Worm (Caenorhabditis elegans): ENCODE data around the gene srw-91.
"Not testable (repeated sequence)": the region's sequence is repeated elsewhere in the genome, so short reads cannot be mapped to it uniquely, and the experiment has no call there.

DNA sequence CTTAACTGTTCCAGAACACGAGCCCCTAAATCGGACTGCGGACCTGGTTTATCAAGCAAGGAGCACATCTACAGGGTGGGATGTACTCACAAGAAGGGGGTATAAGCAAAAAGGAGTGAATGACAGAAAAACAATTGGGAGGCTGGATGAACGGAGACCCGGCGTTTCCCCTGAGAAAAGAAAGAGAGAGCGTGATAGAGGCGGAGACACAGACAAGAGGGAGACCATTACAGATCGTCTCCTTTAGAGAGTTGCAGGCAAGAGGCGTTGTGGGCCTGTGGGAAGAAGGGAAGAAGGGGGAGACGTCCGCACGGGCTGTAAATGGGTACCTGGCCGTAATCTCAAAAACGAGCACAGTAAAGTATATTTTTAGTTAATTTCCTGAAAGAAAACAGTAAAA is 13.2 kb upstream of the srw-91 start, which contains the start of gene Y46H3C.7:
- not testable (repeated sequence) for TF ChIP-seq B0336.3 (GFP tag; IDR thresholded peaks at IDR 0.05); ama-1 (optimal IDR thresholded peaks at IDR 0.05); ama-1 (GFP tag; optimal IDR thresholded peaks at IDR 0.05); ccch-3 (GFP tag; optimal IDR thresholded peaks at IDR 0.05); dox-1 (GFP tag; IDR thresholded peaks at IDR 0.05); Y95B8A.8 (GFP tag; IDR thresholded peaks at IDR 0.05); him-1 (tag; optimal IDR thresholded peaks at IDR 0.05); C06A6.2 (GFP tag; conservative IDR thresholded peaks at IDR 0.05); mel-28 (tag; optimal IDR thresholded peaks at IDR 0.05; ENCODE audit: borderline replicate concordance); sptf-2 (GFP tag; optimal IDR thresholded peaks at IDR 0.05); lin-35 (GFP tag; optimal IDR thresholded peaks at IDR 0.05); madf-8 (GFP tag; conservative IDR thresholded peaks at IDR 0.05); efl-1 (GFP tag; optimal IDR thresholded peaks at IDR 0.05); tbp1 (GFP tag; optimal IDR thresholded peaks at IDR 0.05)
- TF ChIP-seq aptf-3 (GFP tag; IDR thresholded peaks at IDR 0.05): 0 out of 2 replicates have a peak, but pooled peaks have one; percentile 60

Data from whole organism, young adult.